Fruit fly (Drosophila melanogaster) whole organism, embryonic: ENCODE measurements around the gene edin.

ENCODE experiments used
- Adf1 ChIP-seq: fragments of 200-800 bp; sonication (Bioruptor generic); IDR thresholded peaks from 2 replicates; pipeline ENCODE4 v1.3.6; 2022; ENCODE audit warnings: missing biosample characterization, missing genetic modification characterization
- Atf3 ChIP-seq: fragments of 200-800 bp; sonication (Bioruptor generic); optimal IDR thresholded peaks from 3 replicates; lab custom pipeline; 2016; ENCODE audit warnings: missing biosample characterization, missing genetic modification characterization
- B-H2 ChIP-seq: fragments of 200-800 bp; sonication (Bioruptor generic); optimal IDR thresholded peaks from 2 replicates; lab custom pipeline; 2018; ENCODE audit warnings: missing biosample characterization, mild to moderate bottlenecking, missing genetic modification characterization
- Blimp-1 ChIP-seq: fragments of 200-800 bp; sonication (Bioruptor generic); optimal IDR thresholded peaks from 3 replicates; lab custom pipeline; 2018; ENCODE audit warnings: missing biosample characterization, missing genetic modification characterization, mild to moderate bottlenecking, moderate library complexity, missing genetic modification reagents
- CG13123 ChIP-seq: fragments of 200-800 bp; sonication (Bioruptor generic); optimal IDR thresholded peaks from 2 replicates; lab custom pipeline; 2016; ENCODE audit warnings: missing biosample characterization, missing genetic modification characterization
- CG14710 ChIP-seq: fragments of 200-800 bp; sonication (Bioruptor generic); optimal IDR thresholded peaks from 3 replicates; lab custom pipeline; 2019; ENCODE audit warnings: missing biosample characterization, mild to moderate bottlenecking, missing genetic modification characterization, moderate library complexity
- CG14965 ChIP-seq: fragments of 200-800 bp; sonication (Bioruptor generic); optimal IDR thresholded peaks from 2 replicates; lab custom pipeline; 2016; ENCODE audit warnings: missing biosample characterization, missing genetic modification characterization, borderline replicate concordance
- CG1602 ChIP-seq: fragments of 200-800 bp; sonication (Bioruptor generic); optimal IDR thresholded peaks from 3 replicates; lab custom pipeline; 2016; ENCODE audit warnings: missing biosample characterization, missing genetic modification characterization
- CG17328 ChIP-seq: fragments of 200-800 bp; sonication (Bioruptor generic); IDR thresholded peaks from 2 replicates; pipeline ENCODE4 v1.3.6; 2022; ENCODE audit warnings: missing biosample characterization, missing genetic modification characterization
- CG17568 ChIP-seq: fragments of 200-800 bp; sonication (Bioruptor generic); optimal IDR thresholded peaks from 2 replicates; lab custom pipeline; 2018; ENCODE audit warnings: missing biosample characterization, mild to moderate bottlenecking, missing genetic modification characterization, moderate library complexity
- CG18011 ChIP-seq: fragments of 200-800 bp; sonication (Bioruptor generic); optimal IDR thresholded peaks from 2 replicates; lab custom pipeline; 2017; ENCODE audit warnings: missing biosample characterization, missing genetic modification characterization, mild to moderate bottlenecking, moderate library complexity, missing genotype
- CG2678 ChIP-seq: fragments of 200-800 bp; sonication (Bioruptor generic); optimal IDR thresholded peaks from 3 replicates; lab custom pipeline; 2019; ENCODE audit warnings: missing biosample characterization, mild to moderate bottlenecking, missing genetic modification characterization, moderate library complexity
- CG31224 ChIP-seq: fragments of 200-800 bp; sonication (Bioruptor generic); IDR thresholded peaks from 2 replicates; pipeline ENCODE4 v1.3.6; 2022; ENCODE audit warnings: missing biosample characterization, missing genetic modification characterization
- CG42726 ChIP-seq: fragments of 200-800 bp; sonication (Bioruptor generic); IDR thresholded peaks from 2 replicates; pipeline ENCODE4 v1.3.6; 2022; ENCODE audit warnings: missing biosample characterization, missing genetic modification characterization; ENCODE audit not compliant: partially characterized antibody
- CG7357 ChIP-seq: fragments of 200-800 bp; sonication (Bioruptor generic); IDR thresholded peaks from 3 replicates; pipeline ENCODE4 v1.3.6; 2022; ENCODE audit warnings: missing biosample characterization, missing genetic modification characterization
- CG7839 ChIP-seq: fragments of 200-800 bp; sonication (Bioruptor generic); optimal IDR thresholded peaks from 3 replicates; lab custom pipeline; 2018; ENCODE audit warnings: missing biosample characterization, mild to moderate bottlenecking, missing genetic modification characterization, moderate library complexity
- CoRest ChIP-seq: fragments of 200-800 bp; sonication (Bioruptor generic); optimal IDR thresholded peaks from 3 replicates; lab custom pipeline; 2018; ENCODE audit warnings: missing biosample characterization, mild to moderate bottlenecking, missing genetic modification characterization, moderate library complexity
- D ChIP-seq, 2 experiments: fragments of 200-800 bp in 1 of 2; fragments of >200 bp in 1 of 2; sonication (Bioruptor generic) in 1 of 2; optimal IDR thresholded peaks; 2 replicates in 1 of 2; 3 replicates in 1 of 2; lab custom pipeline; 2017; ENCODE audit warnings: mild to moderate bottlenecking in 1 of 2, missing biosample characterization in 1 of 2, missing genetic modification characterization in 1 of 2, missing genetic modification reagents in 1 of 2
- Dbx ChIP-seq: fragments of 200-800 bp; sonication (Bioruptor generic); IDR thresholded peaks from 3 replicates; pipeline ENCODE4 v1.3.6; 2022; ENCODE audit warnings: missing biosample characterization, missing genetic modification characterization
- Dek ChIP-seq: fragments of 200-800 bp; sonication (Bioruptor generic); optimal IDR thresholded peaks from 3 replicates; lab custom pipeline; 2019; ENCODE audit warnings: missing biosample characterization, mild to moderate bottlenecking, missing genetic modification characterization, moderate library complexity
- Dp ChIP-seq: fragments of 200-800 bp; sonication (Bioruptor generic); optimal IDR thresholded peaks from 2 replicates; lab custom pipeline; 2018; ENCODE audit warnings: missing biosample characterization, mild to moderate bottlenecking, missing genetic modification characterization, moderate library complexity
- Mad ChIP-seq: fragments of 200-800 bp; sonication (Bioruptor generic); optimal IDR thresholded peaks from 2 replicates; lab custom pipeline; 2016; ENCODE audit warnings: missing biosample characterization, missing genetic modification characterization
- Meics ChIP-seq: fragments of 200-800 bp; sonication (Bioruptor generic); optimal IDR thresholded peaks from 2 replicates; lab custom pipeline; 2017; ENCODE audit warnings: missing biosample characterization, mild to moderate bottlenecking, missing genetic modification characterization
- Myb ChIP-seq: fragments of 200-800 bp; sonication (Bioruptor generic); optimal IDR thresholded peaks from 2 replicates; lab custom pipeline; 2016; ENCODE audit warnings: missing biosample characterization, missing genetic modification characterization
- Nf-YC ChIP-seq: fragments of 200-800 bp; optimal IDR thresholded peaks from 3 replicates; lab custom pipeline; 2019; ENCODE audit warnings: missing biosample characterization, mild to moderate bottlenecking, missing genetic modification characterization, moderate library complexity
- Oaz ChIP-seq: fragments of 200-800 bp; sonication (Bioruptor generic); IDR thresholded peaks from 2 replicates; pipeline ENCODE4 v1.3.6; 2022; ENCODE audit warnings: missing biosample characterization, missing genetic modification characterization
- PHDP ChIP-seq: fragments of 200-800 bp; sonication (Bioruptor generic); optimal IDR thresholded peaks from 3 replicates; lab custom pipeline; 2018; ENCODE audit warnings: missing biosample characterization, mild to moderate bottlenecking, missing genetic modification characterization, moderate library complexity
- abd-A ChIP-seq: fragments of 200-800 bp; sonication (Bioruptor generic); optimal IDR thresholded peaks from 3 replicates; lab custom pipeline; 2019; ENCODE audit warnings: missing biosample characterization, mild to moderate bottlenecking, missing genetic modification characterization, moderate library complexity
- amos ChIP-seq: fragments of 200-800 bp; sonication (Bioruptor generic); IDR thresholded peaks from 2 replicates; pipeline ENCODE4 v1.3.6; 2022; ENCODE audit warnings: missing biosample characterization, missing genetic modification characterization; ENCODE audit not compliant: partially characterized antibody
- az2 ChIP-seq: fragments of 200-800 bp; sonication (Bioruptor generic); optimal IDR thresholded peaks from 3 replicates; lab custom pipeline; 2016; ENCODE audit warnings: missing biosample characterization, missing genetic modification characterization
- bab2 ChIP-seq: fragments of 200-800 bp; sonication (Bioruptor generic); optimal IDR thresholded peaks from 2 replicates; lab custom pipeline; 2016; ENCODE audit warnings: missing biosample characterization, missing genetic modification characterization
- crol ChIP-seq: fragments of 200-800 bp; sonication (Bioruptor generic); IDR thresholded peaks from 2 replicates; pipeline ENCODE4 v1.3.6; 2022; ENCODE audit warnings: missing biosample characterization, missing genetic modification characterization
- crp ChIP-seq, 2 experiments: fragments of 200-800 bp; sonication (Bioruptor generic); optimal IDR thresholded peaks; 2 replicates in 1 of 2; 3 replicates in 1 of 2; lab custom pipeline; 2017; ENCODE audit warnings: missing biosample characterization in 2 of 2, missing genetic modification characterization in 2 of 2, mild to moderate bottlenecking in 1 of 2, moderate library complexity in 1 of 2
- emc ChIP-seq: fragments of 200-800 bp; sonication (Bioruptor generic); optimal IDR thresholded peaks from 2 replicates; lab custom pipeline; 2016; ENCODE audit warnings: missing biosample characterization, missing genetic modification characterization
- ftz-f1 ChIP-seq: fragments of 200-800 bp; sonication (Bioruptor generic); optimal IDR thresholded peaks from 2 replicates; lab custom pipeline; 2016; ENCODE audit warnings: missing biosample characterization, missing genetic modification characterization
- grn ChIP-seq: fragments of 200-800 bp; sonication (Bioruptor generic); optimal IDR thresholded peaks from 3 replicates; lab custom pipeline; 2017; ENCODE audit warnings: missing biosample characterization, missing genetic modification characterization
- hth ChIP-seq: fragments of >200 bp; optimal IDR thresholded peaks from 2 replicates; lab custom pipeline; 2017; ENCODE audit warnings: inconsistent platforms
- mam ChIP-seq: fragments of 200-800 bp; sonication (Bioruptor generic); optimal IDR thresholded peaks from 3 replicates; lab custom pipeline; 2016; ENCODE audit warnings: missing biosample characterization, missing genetic modification characterization
- nau ChIP-seq: fragments of 200-800 bp; sonication (Bioruptor generic); optimal IDR thresholded peaks from 3 replicates; lab custom pipeline; 2017; ENCODE audit warnings: missing biosample characterization, mild to moderate bottlenecking, missing genetic modification characterization, missing genetic modification reagents
- nmo ChIP-seq: fragments of 200-800 bp; sonication (Bioruptor generic); optimal IDR thresholded peaks from 2 replicates; lab custom pipeline; 2018; ENCODE audit warnings: missing biosample characterization, mild to moderate bottlenecking, missing genetic modification characterization, moderate library complexity
- pho ChIP-seq: fragments of 200-800 bp; sonication (Bioruptor generic); optimal IDR thresholded peaks from 2 replicates; lab custom pipeline; 2016; ENCODE audit warnings: missing biosample characterization, missing genetic modification characterization
- sisA ChIP-seq: fragments of 200-800 bp; sonication (Bioruptor generic); IDR thresholded peaks from 2 replicates; pipeline ENCODE4 v1.3.6; 2022; ENCODE audit warnings: missing biosample characterization, missing genetic modification characterization
- so ChIP-seq: fragments of 200-800 bp; sonication (Bioruptor generic); IDR thresholded peaks from 3 replicates; pipeline ENCODE4 v1.3.6; 2022; ENCODE audit warnings: missing biosample characterization, missing genetic modification characterization
- sob ChIP-seq: fragments of 200-800 bp; sonication (Bioruptor generic); IDR thresholded peaks from 2 replicates; pipeline ENCODE4 v1.3.6; 2022; ENCODE audit warnings: missing biosample characterization, missing genetic modification characterization
- ssp ChIP-seq: fragments of 200-800 bp; sonication (Bioruptor generic); IDR thresholded peaks from 2 replicates; pipeline ENCODE4 v1.3.6; 2022; ENCODE audit warnings: missing biosample characterization, missing genetic modification characterization
- stwl ChIP-seq: fragments of 200-800 bp; sonication (Bioruptor generic); optimal IDR thresholded peaks from 3 replicates; lab custom pipeline; 2018; ENCODE audit warnings: missing biosample characterization, mild to moderate bottlenecking, missing genetic modification characterization, moderate library complexity
- sug ChIP-seq: fragments of 200-800 bp; optimal IDR thresholded peaks from 2 replicates; lab custom pipeline; 2019; ENCODE audit warnings: missing biosample characterization, mild to moderate bottlenecking, missing genetic modification characterization, moderate library complexity
- trem ChIP-seq: fragments of 200-800 bp; optimal IDR thresholded peaks from 3 replicates; lab custom pipeline; 2019; ENCODE audit warnings: missing biosample characterization, mild to moderate bottlenecking, missing genetic modification characterization, moderate library complexity

Gene edin

DNA sequence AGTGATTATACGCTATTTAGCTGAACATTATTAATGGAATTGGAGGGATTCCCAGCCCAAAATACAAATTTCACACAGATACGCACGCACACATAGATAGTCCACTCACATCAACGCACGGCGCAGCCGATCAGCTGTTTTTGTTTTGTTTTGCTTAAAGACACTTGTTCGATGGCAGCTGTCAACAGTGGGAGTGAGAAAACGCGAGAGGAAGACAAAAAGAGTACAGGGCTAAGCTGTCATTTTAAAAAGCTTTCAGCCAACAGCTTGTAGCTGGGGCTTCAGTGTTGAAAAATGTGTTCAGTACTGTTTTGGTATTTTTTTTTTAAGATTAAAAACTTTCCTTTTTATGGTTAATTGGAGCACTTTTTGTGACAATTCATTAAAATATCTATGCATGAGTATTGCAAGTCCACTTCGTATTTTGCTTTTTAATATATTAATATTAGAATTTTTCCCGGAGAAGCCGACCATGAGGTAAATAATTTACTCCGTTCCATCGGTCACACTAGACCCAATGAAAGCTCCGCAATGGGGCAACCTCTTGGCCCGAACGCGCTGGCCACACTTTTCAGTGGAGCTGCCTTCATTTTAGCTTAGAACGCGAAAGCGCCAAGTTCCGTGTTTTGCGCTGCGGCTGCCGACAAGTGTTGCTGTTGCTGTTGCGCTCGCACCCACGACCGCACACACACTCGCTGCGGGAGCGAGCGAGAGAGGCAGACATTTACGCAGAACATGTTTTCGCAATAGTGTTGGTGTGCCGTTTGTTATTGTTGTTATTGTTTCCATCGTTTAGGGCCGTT lies 38.4 kb downstream of the edin start (continued):
- peak; percentile 30; the same call in 1 of the 2 replicates for TF ChIP-seq sisA (GFP tag; lab: Robert Waterston, UW)
- no peak for TF ChIP-seq Mad (GFP tag; lab: Kevin White, UChicago)
- peak; percentile 14 for TF ChIP-seq emc (GFP tag; lab: Kevin White, UChicago)
- peak; percentile 52 for TF ChIP-seq stwl (tag; lab: Kevin White, UChicago)
- peak; percentile 80 for TF ChIP-seq CG42726 (GFP tag; lab: Robert Waterston, UW)
- TF ChIP-seq CG7357 (GFP tag; lab: Robert Waterston, UW): no peak
- TF ChIP-seq CG7839 (tag; lab: Kevin White, UChicago): peak; percentile 36
- TF ChIP-seq crol (GFP tag; lab: Robert Waterston, UW): no peak
- TF ChIP-seq B-H2 (GFP tag; lab: Kevin White, UChicago): no peak
- no peak for TF ChIP-seq CG14965 (GFP tag; lab: Kevin White, UChicago)
- TF ChIP-seq nau (GFP tag; lab: Kevin White, UChicago): peak; percentile 17
- TF ChIP-seq Atf3 (GFP tag; lab: Kevin White, UChicago): peak; percentile 16
- TF ChIP-seq CG31224 (GFP tag; lab: Robert Waterston, UW): peak; percentile 45
- peak; percentile 66 for TF ChIP-seq Nf-YC (tag; lab: Kevin White, UChicago)
- peak; percentile 52 for TF ChIP-seq Blimp-1
- no peak for TF ChIP-seq CG13123 (GFP tag; lab: Kevin White, UChicago)
- TF ChIP-seq amos: peak; percentile 49; the same call in 1 of the 2 replicates
- peak; percentile 54 for TF ChIP-seq Meics (GFP tag; lab: Kevin White, UChicago)
- TF ChIP-seq sob (GFP tag; lab: Robert Waterston, UW): peak; percentile 59; the same call in 1 of the 2 replicates
- peak; percentile 42 for TF ChIP-seq Dp
- TF ChIP-seq hth (lab: Kevin White, UChicago): no peak
- no peak for TF ChIP-seq ssp (GFP tag; lab: Robert Waterston, UW)
- TF ChIP-seq nmo (GFP tag; lab: Kevin White, UChicago): peak; percentile 64
- peak; percentile 3 for TF ChIP-seq trem (tag; lab: Kevin White, UChicago)
- TF ChIP-seq so (GFP tag; lab: Robert Waterston, UW): no peak
- TF ChIP-seq Dbx (GFP tag; lab: Robert Waterston, UW): peak; percentile 45; the same call in 2 of the 3 replicates
- TF ChIP-seq CG18011 (GFP tag; lab: Kevin White, UChicago): no peak
- TF ChIP-seq grn (GFP tag; lab: Kevin White, UChicago): no peak
- TF ChIP-seq Myb (GFP tag; lab: Kevin White, UChicago): peak; percentile 14
- TF ChIP-seq CG17328 (GFP tag; lab: Robert Waterston, UW): no peak
- peak; percentile 31 for TF ChIP-seq pho (GFP tag; lab: Kevin White, UChicago)
- no peak for TF ChIP-seq D (optimal IDR thresholded peaks at IDR 0.05; lab: Kevin White, UChicago)
- no peak for TF ChIP-seq D (GFP tag; optimal IDR thresholded peaks at IDR 0.05; lab: Kevin White, UChicago)
- TF ChIP-seq PHDP (tag; lab: Kevin White, UChicago): peak; percentile 21
- peak; percentile 27 for TF ChIP-seq bab2 (GFP tag; lab: Kevin White, UChicago)
- TF ChIP-seq CG14710: peak; percentile 43
- TF ChIP-seq ftz-f1 (GFP tag; lab: Kevin White, UChicago): peak; percentile 86
- peak; percentile 58 for TF ChIP-seq CG2678 (tag; lab: Kevin White, UChicago)
- no peak for TF ChIP-seq CG17568 (GFP tag; lab: Kevin White, UChicago)
- TF ChIP-seq CoRest (tag; lab: Kevin White, UChicago): peak; percentile 61
- TF ChIP-seq CG1602: peak; percentile 36
- peak; percentile 80 for TF ChIP-seq abd-A (tag; lab: Kevin White, UChicago)
- TF ChIP-seq sug: peak; percentile 75
- TF ChIP-seq Adf1 (GFP tag; lab: Robert Waterston, UW): peak; percentile 56
- TF ChIP-seq Dek (tag; lab: Kevin White, UChicago): peak; percentile 22
- TF ChIP-seq mam (GFP tag; lab: Kevin White, UChicago): peak; percentile 12
- TF ChIP-seq Oaz (GFP tag; lab: Robert Waterston, UW): no peak
- peak; percentile 48 for TF ChIP-seq az2 (GFP tag; lab: Kevin White, UChicago)
- TF ChIP-seq crp (GFP tag; optimal IDR thresholded peaks at IDR 0.05; lab: Kevin White, UChicago): peak in 1 of 2 experiments; percentile 87
